Worm (Caenorhabditis elegans) whole organism, young adult: Measurements from ENCODE around the gene R07B1.8.

Source experiments
- B0336.3 ChIP-seq: fragments of 200-800 bp; sonication (Bioruptor generic); IDR thresholded peaks from 2 replicates; pipeline ENCODE4 v1.3.6; 2022; ENCODE audit warnings: missing genetic modification characterization, missing compliant biosample characterization
- F10E7.11 ChIP-seq: sonication (generic microtip); optimal IDR thresholded peaks from 2 replicates; lab custom pipeline; 2017; ENCODE audit warnings: mild to moderate bottlenecking, missing genetic modification characterization, moderate library complexity, missing compliant biosample characterization
- F39B2.1 ChIP-seq: fragments of 200-800 bp; sonication (Bioruptor generic); IDR thresholded peaks from 2 replicates; pipeline ENCODE4 v1.3.6; 2022; ENCODE audit warnings: missing genetic modification reagents, missing genetic modification characterization, missing compliant biosample characterization
- F49E8.2 ChIP-seq: sonication (generic microtip); optimal IDR thresholded peaks from 3 replicates; lab custom pipeline; 2017; ENCODE audit warnings: missing genetic modification characterization, mild to moderate bottlenecking, missing compliant biosample characterization, antibody characterized with exemption, moderate library complexity; ENCODE audit not compliant: insufficient read depth
- F52B5.7 ChIP-seq: sonication (generic microtip); optimal IDR thresholded peaks from 2 replicates; lab custom pipeline; 2016; ENCODE audit warnings: mild to moderate bottlenecking, missing genetic modification characterization, missing compliant biosample characterization
- K11D2.4 ChIP-seq: fragments of 200-800 bp; sonication (Bioruptor generic); IDR thresholded peaks from 2 replicates; pipeline ENCODE4 v1.3.6; 2022; ENCODE audit warnings: missing genetic modification reagents, missing genetic modification characterization, missing compliant biosample characterization
- T26A5.8 ChIP-seq: sonication (generic microtip); optimal IDR thresholded peaks from 2 replicates; lab custom pipeline; 2016; ENCODE audit warnings: missing genetic modification characterization, missing compliant biosample characterization
- Y53G8AR.9 ChIP-seq: fragments of 200-800 bp; sonication (Bioruptor generic); conservative IDR thresholded peaks from 2 replicates; pipeline ENCODE4 v1.3.6; 2022; ENCODE audit warnings: missing genetic modification reagents, missing genetic modification characterization, missing compliant biosample characterization
- Y79H2A.3 ChIP-seq: fragments of 200-800 bp; sonication (Bioruptor generic); conservative IDR thresholded peaks from 2 replicates; pipeline ENCODE4 v1.3.6; 2022; ENCODE audit warnings: missing genetic modification reagents, missing genetic modification characterization, missing compliant biosample characterization
- ama-1 ChIP-seq, 3 experiments: fragments of 150-350 bp in 1 of 3; sonication (generic microtip) in 2 of 3; optimal IDR thresholded peaks; 2 replicates each; lab custom pipeline; 2014 to 2018; ENCODE audit warnings: missing biosample characterization in 2 of 3, missing genetic modification characterization in 2 of 3, missing genetic modification reagents in 2 of 3
- atf-7 ChIP-seq: sonication (generic microtip); optimal IDR thresholded peaks from 2 replicates; lab custom pipeline; 2017; ENCODE audit warnings: mild to moderate bottlenecking, missing genetic modification characterization, missing compliant biosample characterization
- attf-5 ChIP-seq: fragments of 200-800 bp; sonication (Bioruptor generic); optimal IDR thresholded peaks from 2 replicates; lab custom pipeline; 2018; ENCODE audit warnings: mild to moderate bottlenecking, missing genetic modification characterization, missing compliant biosample characterization
- attf-6 ChIP-seq: fragments of 200-800 bp; sonication (Bioruptor generic); IDR thresholded peaks from 2 replicates; pipeline ENCODE4 v1.3.6; 2022; ENCODE audit warnings: missing genetic modification reagents, missing genetic modification characterization, missing compliant biosample characterization
- bed-1 ChIP-seq: fragments of 200-800 bp; sonication (Bioruptor generic); IDR thresholded peaks from 2 replicates; pipeline ENCODE4 v1.3.6; 2022; ENCODE audit warnings: missing genetic modification reagents, missing genetic modification characterization, missing compliant biosample characterization
- ceh-79 ChIP-seq: sonication (generic microtip); optimal IDR thresholded peaks from 2 replicates; lab custom pipeline; 2017; ENCODE audit warnings: mild to moderate bottlenecking, missing genetic modification characterization, missing compliant biosample characterization
- chd-7 ChIP-seq: sonication (generic microtip); optimal IDR thresholded peaks from 2 replicates; lab custom pipeline; 2016; ENCODE audit warnings: mild to moderate bottlenecking, missing genetic modification characterization, moderate library complexity, missing compliant biosample characterization
- dpl-1 ChIP-seq: fragments of 150-350 bp; optimal IDR thresholded peaks from 2 replicates; lab custom pipeline; 2014; ENCODE audit warnings: missing biosample characterization, missing genetic modification reagents, missing genetic modification characterization
- egl-18 ChIP-seq: fragments of 200-800 bp; sonication (Bioruptor generic); IDR thresholded peaks from 2 replicates; pipeline ENCODE4 v1.3.6; 2022; ENCODE audit warnings: missing genetic modification reagents, missing genetic modification characterization, missing compliant biosample characterization
- gei-17 ChIP-seq: fragments of 200-800 bp; sonication (Bioruptor generic); optimal IDR thresholded peaks from 2 replicates; lab custom pipeline; 2018; ENCODE audit warnings: mild to moderate bottlenecking, missing genetic modification characterization, missing compliant biosample characterization
- him-1 ChIP-seq: sonication (generic microtip); optimal IDR thresholded peaks from 2 replicates; lab custom pipeline; 2016; ENCODE audit warnings: missing genotype, missing genetic modification reagents, missing genetic modification characterization, missing compliant biosample characterization
- hrde-1 ChIP-seq: sonication (generic microtip); optimal IDR thresholded peaks from 2 replicates; lab custom pipeline; 2016; ENCODE audit warnings: missing genetic modification characterization, mild to moderate bottlenecking, missing compliant biosample characterization, moderate library complexity, missing genotype, missing genetic modification reagents, borderline replicate concordance
- hsf-1 ChIP-seq: fragments of 200-800 bp; sonication (Bioruptor generic); IDR thresholded peaks from 2 replicates; pipeline ENCODE4 v1.3.6; 2022; ENCODE audit warnings: missing genetic modification reagents, missing genetic modification characterization, missing compliant biosample characterization
- lag-1 ChIP-seq: fragments of 200-800 bp; sonication (Bioruptor generic); IDR thresholded peaks from 2 replicates; pipeline ENCODE4 v1.3.6; 2022; ENCODE audit warnings: missing genetic modification reagents, missing genetic modification characterization, missing compliant biosample characterization
- let-607 ChIP-seq, 2 experiments: fragments of 200-800 bp in 1 of 2; sonication (Bioruptor generic) in 1 of 2; sonication (generic microtip) in 1 of 2; optimal IDR thresholded peaks; 2 replicates each; lab custom pipeline; 2016 to 2018; ENCODE audit warnings: mild to moderate bottlenecking in 2 of 2, missing compliant biosample characterization in 2 of 2, missing genetic modification characterization in 2 of 2, moderate library complexity in 2 of 2, missing genotype in 1 of 2
- lin-35 ChIP-seq, 3 experiments: fragments of 150-350 bp in 2 of 3; sonication (generic microtip) in 1 of 3; optimal IDR thresholded peaks; 2 replicates each; lab custom pipeline; 2014 to 2018; ENCODE audit warnings: missing biosample characterization in 3 of 3, missing genetic modification characterization in 3 of 3, missing genetic modification reagents in 3 of 3
- lin-40 ChIP-seq: sonication (generic microtip); optimal IDR thresholded peaks from 2 replicates; lab custom pipeline; 2016; ENCODE audit warnings: missing genetic modification characterization, mild to moderate bottlenecking, missing compliant biosample characterization, missing genotype, missing genetic modification reagents
- lin-54 ChIP-seq: fragments of 200-800 bp; sonication (Bioruptor generic); optimal IDR thresholded peaks from 2 replicates; lab custom pipeline; 2018; ENCODE audit warnings: mild to moderate bottlenecking, missing genetic modification characterization, missing compliant biosample characterization
- lsl-1 ChIP-seq: fragments of 200-800 bp; sonication (Bioruptor generic); optimal IDR thresholded peaks from 2 replicates; lab custom pipeline; 2018; ENCODE audit warnings: mild to moderate bottlenecking, missing genetic modification characterization, moderate library complexity, missing compliant biosample characterization
- lsy-27 ChIP-seq: sonication (generic microtip); optimal IDR thresholded peaks from 2 replicates; lab custom pipeline; 2017; ENCODE audit warnings: missing genetic modification characterization, mild to moderate bottlenecking, missing compliant biosample characterization, antibody characterized with exemption, missing genotype, borderline replicate concordance; ENCODE audit not compliant: insufficient read depth
- madf-3 ChIP-seq: fragments of 200-800 bp; sonication (Bioruptor generic); IDR thresholded peaks from 2 replicates; pipeline ENCODE4 v1.3.6; 2022; ENCODE audit warnings: missing genetic modification reagents, missing genetic modification characterization, missing compliant biosample characterization
- mcd-1 ChIP-seq: fragments of 200-800 bp; sonication (Bioruptor generic); IDR thresholded peaks from 2 replicates; pipeline ENCODE4 v1.3.6; 2022; ENCODE audit warnings: missing genetic modification reagents, missing genetic modification characterization, missing compliant biosample characterization
- nfyb-1 ChIP-seq: fragments of 200-800 bp; sonication (Bioruptor generic); IDR thresholded peaks from 2 replicates; pipeline ENCODE4 v1.3.6; 2022; ENCODE audit warnings: missing genetic modification reagents, missing genetic modification characterization, missing compliant biosample characterization
- nhr-179 ChIP-seq: sonication (generic microtip); optimal IDR thresholded peaks from 2 replicates; lab custom pipeline; 2016; ENCODE audit warnings: mild to moderate bottlenecking, missing genetic modification characterization, missing compliant biosample characterization
- nhr-27 ChIP-seq: fragments of 200-800 bp; sonication (Bioruptor generic); optimal IDR thresholded peaks from 2 replicates; lab custom pipeline; 2018; ENCODE audit warnings: mild to moderate bottlenecking, missing genetic modification characterization, moderate library complexity, missing compliant biosample characterization
- pbrm-1 ChIP-seq: fragments of 200-800 bp; sonication (Bioruptor generic); IDR thresholded peaks from 2 replicates; pipeline ENCODE4 v1.3.6; 2022; ENCODE audit warnings: missing genetic modification reagents, missing genetic modification characterization, missing compliant biosample characterization
- rec-8 ChIP-seq, 2 experiments: sonication (generic microtip); optimal IDR thresholded peaks; 2 replicates each; lab custom pipeline; 2016; ENCODE audit warnings: mild to moderate bottlenecking in 2 of 2, missing genetic modification characterization in 2 of 2, missing genetic modification reagents in 2 of 2, missing genotype in 2 of 2, missing biosample characterization in 1 of 2, missing compliant biosample characterization in 1 of 2, moderate library complexity in 1 of 2
- repo-1 ChIP-seq: sonication (generic microtip); optimal IDR thresholded peaks from 2 replicates; lab custom pipeline; 2017; ENCODE audit warnings: mild to moderate bottlenecking, missing genetic modification characterization, missing compliant biosample characterization
- rpc-1 ChIP-seq, 2 experiments: fragments of 150-350 bp in 1 of 2; sonication (generic microtip) in 1 of 2; optimal IDR thresholded peaks; 2 replicates each; lab custom pipeline; 2014 to 2018; ENCODE audit warnings: missing biosample characterization in 1 of 2, missing genetic modification characterization in 1 of 2, missing genetic modification reagents in 1 of 2, missing genotype in 1 of 2
- snpc-1.1 ChIP-seq: sonication (generic microtip); optimal IDR thresholded peaks from 2 replicates; lab custom pipeline; 2017; ENCODE audit warnings: missing genetic modification characterization, mild to moderate bottlenecking, missing compliant biosample characterization, antibody characterized with exemption, moderate library complexity, missing genotype, missing genetic modification reagents; ENCODE audit not compliant: insufficient read depth
- snpc-4 ChIP-seq, 5 experiments: fragments of 150-350 bp in 1 of 5; sonication (generic microtip) in 4 of 5; optimal IDR thresholded peaks; 2 replicates each; lab custom pipeline; 2014 to 2018; ENCODE audit warnings: missing genetic modification characterization in 5 of 5, missing biosample characterization in 3 of 5, antibody characterized with exemption in 2 of 5, mild to moderate bottlenecking in 2 of 5, missing compliant biosample characterization in 2 of 5, missing genotype in 2 of 5, moderate library complexity in 2 of 5, missing genetic modification reagents in 1 of 5
- somi-1 ChIP-seq: fragments of 200-800 bp; sonication (Bioruptor generic); optimal IDR thresholded peaks from 2 replicates; lab custom pipeline; 2018; ENCODE audit warnings: mild to moderate bottlenecking, missing genetic modification characterization, missing compliant biosample characterization
- ztf-22 ChIP-seq: fragments of 200-800 bp; sonication (Bioruptor generic); optimal IDR thresholded peaks from 2 replicates; lab custom pipeline; 2018; ENCODE audit warnings: mild to moderate bottlenecking, missing genetic modification characterization, moderate library complexity, missing compliant biosample characterization
- ztf-25 ChIP-seq: fragments of 200-800 bp; sonication (Bioruptor generic); IDR thresholded peaks from 2 replicates; pipeline ENCODE4 v1.3.6; 2022; ENCODE audit warnings: missing genetic modification reagents, missing genetic modification characterization, missing compliant biosample characterization
- ztf-26 ChIP-seq: sonication (generic microtip); optimal IDR thresholded peaks from 2 replicates; lab custom pipeline; 2017; ENCODE audit warnings: missing genetic modification characterization, missing compliant biosample characterization
- ztf-6 ChIP-seq: fragments of 200-800 bp; sonication (Bioruptor generic); IDR thresholded peaks from 2 replicates; pipeline ENCODE4 v1.3.6; 2022; ENCODE audit warnings: missing genetic modification reagents, missing genetic modification characterization, missing compliant biosample characterization

R07B1.8 gene

ce11 chrX:9822606-9823264 lies 49.7 kb downstream of the R07B1.8 start (continued):
- no peak for TF ChIP-seq T26A5.8 (tag; lab: Kevin White, UChicago)
- no peak for TF ChIP-seq B0336.3
- 0 out of 2 replicates have a peak, but pooled peaks have one; percentile 51 for TF ChIP-seq K11D2.4 (GFP tag; lab: Robert Waterston, UW)
- TF ChIP-seq hsf-1 (GFP tag; lab: Robert Waterston, UW), result no peak
- no peak for TF ChIP-seq lag-1
- no peak for TF ChIP-seq lsy-27
- TF ChIP-seq ama-1 (optimal IDR thresholded peaks at IDR 0.05; lab: Kevin White, UChicago), result no peak
- TF ChIP-seq ama-1 (GFP tag; optimal IDR thresholded peaks at IDR 0.05; lab: Kevin White, UChicago), result no peak
- TF ChIP-seq F10E7.11 (tag; lab: Kevin White, UChicago), result no peak
- no peak for TF ChIP-seq Y53G8AR.9 (GFP tag; lab: Robert Waterston, UW)
- TF ChIP-seq F39B2.1, result no peak
- no peak for TF ChIP-seq F52B5.7 (tag; lab: Kevin White, UChicago)
- TF ChIP-seq F49E8.2 (tag; lab: Kevin White, UChicago), result no peak
- no peak for TF ChIP-seq nhr-27 (tag; lab: Kevin White, UChicago)
- no peak for TF ChIP-seq him-1 (tag; lab: Kevin White, UChicago)
- peak; percentile 35 for TF ChIP-seq attf-5 (GFP tag; lab: Kevin White, UChicago)
- TF ChIP-seq ztf-26 (tag; lab: Kevin White, UChicago), result no peak
- no peak for TF ChIP-seq hrde-1 (tag; lab: Kevin White, UChicago)
- TF ChIP-seq mcd-1 (GFP tag; lab: Robert Waterston, UW), result peak; percentile 39; the same call in 1 of the 2 replicates
- no peak for TF ChIP-seq nhr-179 (tag; lab: Kevin White, UChicago)
- no peak for TF ChIP-seq ztf-6 (GFP tag; lab: Robert Waterston, UW)
- no peak for TF ChIP-seq rpc-1 (optimal IDR thresholded peaks at IDR 0.05; lab: Kevin White, UChicago)
- TF ChIP-seq rpc-1 (tag; optimal IDR thresholded peaks at IDR 0.05; lab: Kevin White, UChicago), result no peak
- TF ChIP-seq dpl-1, result no peak
- no peak for TF ChIP-seq attf-6 (GFP tag; lab: Robert Waterston, UW)
- no peak for TF ChIP-seq Y79H2A.3 (GFP tag; lab: Robert Waterston, UW)
- TF ChIP-seq egl-18 (GFP tag; lab: Robert Waterston, UW), result no peak
- no peak for TF ChIP-seq chd-7 (tag; lab: Kevin White, UChicago)
- no peak for TF ChIP-seq ceh-79 (tag; lab: Kevin White, UChicago)
- no peak for TF ChIP-seq ztf-25
- no peak for TF ChIP-seq let-607 (tag; optimal IDR thresholded peaks at IDR 0.05; lab: Kevin White, UChicago)
- TF ChIP-seq pbrm-1 (GFP tag; lab: Robert Waterston, UW), result 0 out of 2 replicates have a peak, but pooled peaks have one; percentile 30
- no peak for TF ChIP-seq nfyb-1 (GFP tag; lab: Robert Waterston, UW)
- no peak for TF ChIP-seq snpc-1.1 (tag; lab: Kevin White, UChicago)
- TF ChIP-seq madf-3, result 0 out of 2 replicates have a peak, but pooled peaks have one; percentile 23
- TF ChIP-seq somi-1 (GFP tag; lab: Kevin White, UChicago), result no peak
- TF ChIP-seq repo-1 (tag; lab: Kevin White, UChicago), result no peak
- no peak for TF ChIP-seq lin-54 (GFP tag; lab: Kevin White, UChicago)
- no peak for TF ChIP-seq lsl-1 (GFP tag; lab: Kevin White, UChicago)
- no peak for TF ChIP-seq atf-7 (tag; lab: Kevin White, UChicago)
- peak; percentile 69 for TF ChIP-seq lin-40 (tag; lab: Kevin White, UChicago)
- TF ChIP-seq bed-1 (GFP tag; lab: Robert Waterston, UW), result no peak
- no peak for TF ChIP-seq rec-8 (tag; optimal IDR thresholded peaks at IDR 0.05; lab: Kevin White, UChicago)
- TF ChIP-seq gei-17, result no peak
- no peak for TF ChIP-seq lin-35 (GFP tag; optimal IDR thresholded peaks at IDR 0.05; lab: Kevin White, UChicago)
- no peak for TF ChIP-seq ztf-22 (GFP tag; lab: Kevin White, UChicago)
- no peak for TF ChIP-seq snpc-4 (GFP tag; optimal IDR thresholded peaks at IDR 0.05; lab: Kevin White, UChicago)
- TF ChIP-seq snpc-4 (tag; optimal IDR thresholded peaks at IDR 0.05; lab: Kevin White, UChicago), result no peak
